Worm (Caenorhabditis elegans): Measurements from ENCODE around the gene hyls-1.

Gene hyls-1

DNA sequence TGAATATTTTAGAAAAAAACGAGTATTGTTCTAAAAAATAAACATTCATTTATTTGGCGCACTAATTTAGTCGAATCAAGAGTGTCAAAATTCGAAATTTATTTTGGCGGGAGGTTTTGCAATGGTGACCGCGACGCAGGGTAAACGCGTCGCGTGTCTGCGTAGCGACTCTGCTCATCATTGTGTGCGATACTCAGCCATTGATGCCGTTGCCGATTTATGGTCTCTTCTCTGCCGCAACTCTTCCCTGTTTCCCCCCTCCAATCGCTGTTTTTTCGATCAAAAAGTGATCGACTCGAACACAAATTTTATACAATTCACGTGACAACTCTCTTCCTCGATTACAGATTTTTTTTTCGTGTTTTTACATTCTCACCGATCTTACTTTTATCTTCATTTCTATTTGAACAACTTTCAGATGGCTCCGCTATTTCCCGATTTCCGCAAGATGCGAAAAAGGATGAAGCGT, 40.6 kb upstream of the hyls-1 start, which contains the start of gene F09G2.2 (continued):
- TF ChIP-seq nhr-42 (GFP tag; IDR thresholded peaks at IDR 0.05) (peak; percentile 72; the same call in 1 of the 2 replicates), F49E8.2 (tag; optimal IDR thresholded peaks at IDR 0.05; ENCODE audit: borderline replicate concordance) (no peak), pqm-1 (tag; optimal IDR thresholded peaks at IDR 0.05) (no peak), ceh-20 (GFP tag; IDR thresholded peaks at IDR 0.05) (peak; percentile 88), egl-27 (tag; optimal IDR thresholded peaks at IDR 0.05) (no peak), ztf-7 (tag; optimal IDR thresholded peaks at IDR 0.05) (peak; percentile 41), ZK337.2 (GFP tag; IDR thresholded peaks at IDR 0.05) (no peak), madf-5 (GFP tag; IDR thresholded peaks at IDR 0.05) (no peak), nhr-237 (tag; optimal IDR thresholded peaks at IDR 0.05) (no peak), F26F4.8 (GFP tag; conservative IDR thresholded peaks at IDR 0.05) (no peak), zip-2 (tag; optimal IDR thresholded peaks at IDR 0.05) (peak; percentile 49), tra-1 (GFP tag; IDR thresholded peaks at IDR 0.05) (peak; percentile 89), nhr-25 (tag; optimal IDR thresholded peaks at IDR 0.05; ENCODE audit: borderline replicate concordance, insufficient read depth) (peak; percentile 88), skn-1 (tag; optimal IDR thresholded peaks at IDR 0.05) (no peak), tag-97 (GFP tag; IDR thresholded peaks at IDR 0.05) (no peak), mep-1 (tag; optimal IDR thresholded peaks at IDR 0.05) (peak; percentile 90), lim-7 (GFP tag; IDR thresholded peaks at IDR 0.05) (no peak), Y48G9A.11 (GFP tag; IDR thresholded peaks at IDR 0.05) (peak; percentile 63), snpc-1.2 (GFP tag; IDR thresholded peaks at IDR 0.05) (peak; percentile 53; the same call in 1 of the 2 replicates), lin-39 (tag; optimal IDR thresholded peaks at IDR 0.05) (no peak), R02D3.7 (tag; optimal IDR thresholded peaks at IDR 0.05) (no peak), ceh-32 (tag; optimal IDR thresholded peaks at IDR 0.05; ENCODE audit: poor library complexity) (no peak), mxl-3 (GFP tag; optimal IDR thresholded peaks at IDR 0.05) (peak; percentile 43), aly-2 (tag; optimal IDR thresholded peaks at IDR 0.05) (no peak), fkh-10 (GFP tag; optimal IDR thresholded peaks at IDR 0.05) (peak; percentile 70), nhr-77 (tag; optimal IDR thresholded peaks at IDR 0.05) (peak; percentile 92), daf-12 (tag; optimal IDR thresholded peaks at IDR 0.05) (no peak), rbr-2 (tag; optimal IDR thresholded peaks at IDR 0.05) (peak; percentile 90), zfp-3 (GFP tag; conservative IDR thresholded peaks at IDR 0.05) (peak; percentile 72), nhr-11 (tag; optimal IDR thresholded peaks at IDR 0.05) (peak; percentile 92), hif-1 (tag; optimal IDR thresholded peaks at IDR 0.05) (peak in 1 of 2 experiments; percentile 78), lsy-2 (tag; optimal IDR thresholded peaks at IDR 0.05) (peak; percentile 71 to 93), mdl-1 (tag; optimal IDR thresholded peaks at IDR 0.05) (peak in 1 of 2 experiments; percentile 65), F37D6.2 (tag; optimal IDR thresholded peaks at IDR 0.05) (peak; percentile 31), dmd-6 (GFP tag; IDR thresholded peaks at IDR 0.05) (peak; percentile 97), madf-9 (GFP tag; conservative IDR thresholded peaks at IDR 0.05) (peak; percentile 73), nhr-41 (GFP tag; IDR thresholded peaks at IDR 0.05) (no peak), T20F7.1 (GFP tag; optimal IDR thresholded peaks at IDR 0.05) (no peak), vab-7 (GFP tag; IDR thresholded peaks at IDR 0.05) (0 out of 2 replicates have a peak, but pooled peaks have one; percentile 14), pha-4 (GFP tag; IDR thresholded peaks at IDR 0.05) (peak; percentile 78; the same call in 1 of the 2 replicates), pha-4 (tag; optimal IDR thresholded peaks at IDR 0.05) (no peak), hlh-11 (tag; optimal IDR thresholded peaks at IDR 0.05) (peak; percentile 94), Y105C5A.15 (GFP tag; IDR thresholded peaks at IDR 0.05) (no peak), unc-62 (GFP tag; optimal IDR thresholded peaks at IDR 0.05 in 1 of 2) (peak in 1 of 2 experiments; percentile 98), unc-62 (tag; optimal IDR thresholded peaks at IDR 0.05) (no peak), ama-1 (optimal IDR thresholded peaks at IDR 0.05) (peak; percentile 61), ztf-11 (tag; optimal IDR thresholded peaks at IDR 0.05) (no peak), dpl-1 (GFP tag; optimal IDR thresholded peaks at IDR 0.05) (peak; percentile 94), mxl-2 (GFP tag; conservative IDR thresholded peaks at IDR 0.05) (0 out of 2 replicates have a peak, but pooled peaks have one; percentile 36), dmd-9 (GFP tag; IDR thresholded peaks at IDR 0.05) (0 out of 2 replicates have a peak, but pooled peaks have one; percentile 45), sdz-12 (GFP tag; optimal IDR thresholded peaks at IDR 0.05) (no peak)
